Fruit fly (Drosophila melanogaster) whole organism, embryonic: ENCODE measurements around the gene bero.

Source experiments
- Adf1 ChIP-seq: fragments of 200-800 bp; sonication (Bioruptor generic); IDR thresholded peaks from 2 replicates; pipeline ENCODE4 v1.3.6; 2022; ENCODE audit warnings: missing biosample characterization, missing genetic modification characterization
- Aef1 ChIP-seq: fragments of 200-800 bp; sonication (Bioruptor generic); IDR thresholded peaks from 3 replicates; pipeline ENCODE4 v1.3.6; 2022; ENCODE audit warnings: missing biosample characterization, missing genetic modification characterization
- Antp ChIP-seq: fragments of 200-800 bp; sonication (Bioruptor generic); optimal IDR thresholded peaks from 3 replicates; lab custom pipeline; 2016; ENCODE audit warnings: missing biosample characterization, missing genetic modification characterization
- Bgb ChIP-seq: fragments of 200-800 bp; sonication (Bioruptor generic); IDR thresholded peaks from 2 replicates; pipeline ENCODE4 v1.3.6; 2022; ENCODE audit warnings: missing biosample characterization, missing genetic modification characterization; ENCODE audit not compliant: partially characterized antibody
- CG10462 ChIP-seq: fragments of 200-800 bp; sonication (Bioruptor generic); optimal IDR thresholded peaks from 2 replicates; lab custom pipeline; 2016; ENCODE audit warnings: missing biosample characterization, missing genetic modification characterization
- CG11456 ChIP-seq: fragments of 200-800 bp; sonication (Bioruptor generic); IDR thresholded peaks from 3 replicates; pipeline ENCODE4 v1.3.6; 2022; ENCODE audit warnings: missing biosample characterization, missing genetic modification characterization
- CG11560 ChIP-seq: fragments of 200-800 bp; sonication (Bioruptor generic); IDR thresholded peaks from 3 replicates; pipeline ENCODE4 v1.3.6; 2022; ENCODE audit warnings: missing biosample characterization, missing genetic modification characterization
- CG12769 ChIP-seq: fragments of 200-800 bp; sonication (Bioruptor generic); optimal IDR thresholded peaks from 2 replicates; lab custom pipeline; 2019; ENCODE audit warnings: missing biosample characterization, mild to moderate bottlenecking, missing genetic modification characterization, moderate library complexity
- CG13894 ChIP-seq: fragments of 200-800 bp; sonication (Bioruptor generic); optimal IDR thresholded peaks from 3 replicates; lab custom pipeline; 2018; ENCODE audit warnings: missing biosample characterization, mild to moderate bottlenecking, missing genetic modification characterization, moderate library complexity
- CG14014 ChIP-seq: fragments of 200-800 bp; sonication (Bioruptor generic); IDR thresholded peaks from 2 replicates; pipeline ENCODE4 v1.3.6; 2022; ENCODE audit warnings: missing biosample characterization, missing genetic modification characterization
- CG15696 ChIP-seq: fragments of 200-800 bp; sonication (Bioruptor generic); optimal IDR thresholded peaks from 2 replicates; lab custom pipeline; 2019; ENCODE audit warnings: missing biosample characterization, mild to moderate bottlenecking, missing genetic modification characterization, moderate library complexity
- CG16779 ChIP-seq: fragments of 200-800 bp; sonication (Bioruptor generic); IDR thresholded peaks from 2 replicates; pipeline ENCODE4 v1.3.6; 2022; ENCODE audit warnings: missing biosample characterization, missing genetic modification characterization
- CG32532 ChIP-seq: fragments of 200-800 bp; sonication (Bioruptor generic); IDR thresholded peaks from 2 replicates; pipeline ENCODE4 v1.3.6; 2022; ENCODE audit warnings: missing biosample characterization, missing genetic modification characterization
- CG4820 ChIP-seq: fragments of 200-800 bp; sonication (Bioruptor generic); optimal IDR thresholded peaks from 3 replicates; lab custom pipeline; 2016; ENCODE audit warnings: missing biosample characterization, missing genetic modification characterization
- CG6654 ChIP-seq: fragments of 200-800 bp; sonication (Bioruptor generic); optimal IDR thresholded peaks from 2 replicates; lab custom pipeline; 2017; ENCODE audit warnings: missing biosample characterization, mild to moderate bottlenecking, missing genetic modification characterization
- CG6689 ChIP-seq: fragments of 200-800 bp; sonication (Bioruptor generic); IDR thresholded peaks from 2 replicates; pipeline ENCODE4 v1.3.6; 2022; ENCODE audit warnings: missing biosample characterization, missing genetic modification characterization
- CG6791 ChIP-seq: fragments of 200-800 bp; sonication (Bioruptor generic); IDR thresholded peaks from 3 replicates; pipeline ENCODE4 v1.3.6; 2022; ENCODE audit warnings: missing biosample characterization, missing genetic modification characterization; ENCODE audit not compliant: partially characterized antibody
- CG6854 ChIP-seq: fragments of 200-800 bp; sonication (Bioruptor generic); optimal IDR thresholded peaks from 3 replicates; lab custom pipeline; 2017; ENCODE audit warnings: missing biosample characterization, mild to moderate bottlenecking, missing genetic modification characterization
- CG7963 ChIP-seq: fragments of 200-800 bp; sonication (Bioruptor generic); IDR thresholded peaks from 3 replicates; pipeline ENCODE4 v1.3.6; 2022; ENCODE audit warnings: missing biosample characterization, missing genetic modification characterization; ENCODE audit not compliant: partially characterized antibody
- CG8281 ChIP-seq: fragments of 200-800 bp; sonication (Bioruptor generic); optimal IDR thresholded peaks from 2 replicates; lab custom pipeline; 2018; ENCODE audit warnings: missing biosample characterization, mild to moderate bottlenecking, missing genetic modification characterization, moderate library complexity
- Dref ChIP-seq: fragments of 200-800 bp; sonication (Bioruptor generic); IDR thresholded peaks from 2 replicates; pipeline ENCODE4 v1.3.6; 2022; ENCODE audit warnings: missing biosample characterization, missing genetic modification characterization
- H15 ChIP-seq: fragments of 200-800 bp; sonication (Bioruptor generic); IDR thresholded peaks from 3 replicates; pipeline ENCODE4 v1.3.6; 2022; ENCODE audit warnings: missing biosample characterization, missing genetic modification characterization
- HLH4C ChIP-seq: fragments of 200-800 bp; sonication (Bioruptor generic); IDR thresholded peaks from 3 replicates; pipeline ENCODE4 v1.3.6; 2022; ENCODE audit warnings: missing biosample characterization, missing genetic modification characterization; ENCODE audit not compliant: partially characterized antibody
- HLHmδ ChIP-seq: fragments of 200-800 bp; sonication (Bioruptor generic); optimal IDR thresholded peaks from 2 replicates; lab custom pipeline; 2018; ENCODE audit warnings: missing biosample characterization, mild to moderate bottlenecking, missing genetic modification characterization, moderate library complexity
- Opbp ChIP-seq: fragments of 200-800 bp; sonication (Bioruptor generic); IDR thresholded peaks from 3 replicates; pipeline ENCODE4 v1.3.6; 2022; ENCODE audit warnings: missing biosample characterization, missing genetic modification characterization; ENCODE audit not compliant: partially characterized antibody
- Pdp1 ChIP-seq, 2 experiments: fragments of 200-800 bp; sonication (Bioruptor generic); optimal IDR thresholded peaks; 3 replicates each; lab custom pipeline; 2016; ENCODE audit warnings: missing biosample characterization in 2 of 2, missing genetic modification characterization in 2 of 2, mild to moderate bottlenecking in 1 of 2, moderate library complexity in 1 of 2
- Sox100B ChIP-seq: fragments of 200-800 bp; sonication (Bioruptor generic); optimal IDR thresholded peaks from 3 replicates; lab custom pipeline; 2018; ENCODE audit warnings: missing biosample characterization, mild to moderate bottlenecking, missing genetic modification characterization
- ato ChIP-seq: fragments of 200-800 bp; sonication (Bioruptor generic); IDR thresholded peaks from 2 replicates; pipeline ENCODE4 v1.3.6; 2022; ENCODE audit warnings: missing biosample characterization, missing genetic modification characterization; ENCODE audit not compliant: partially characterized antibody
- cad ChIP-seq: fragments of >200 bp; optimal IDR thresholded peaks from 2 replicates; lab custom pipeline; 2017; ENCODE audit warnings: missing biosample characterization, missing genetic modification characterization
- chif ChIP-seq, 2 experiments: fragments of 200-800 bp; sonication (Bioruptor generic); optimal IDR thresholded peaks; 3 replicates each; lab custom pipeline; 2016; ENCODE audit warnings: missing biosample characterization in 2 of 2, missing genetic modification characterization in 2 of 2
- chinmo ChIP-seq: fragments of 200-800 bp; sonication (Bioruptor generic); IDR thresholded peaks from 4 replicates; pipeline ENCODE4 v1.3.6; 2022; ENCODE audit warnings: missing biosample characterization, missing genetic modification characterization; ENCODE audit not compliant: partially characterized antibody
- chn ChIP-seq: fragments of 200-800 bp; sonication (Bioruptor generic); optimal IDR thresholded peaks from 2 replicates; lab custom pipeline; 2016; ENCODE audit warnings: missing biosample characterization, missing genetic modification characterization
- en ChIP-seq: fragments of 200-800 bp; sonication (Bioruptor generic); optimal IDR thresholded peaks from 2 replicates; lab custom pipeline; 2016; ENCODE audit warnings: missing biosample characterization, missing genetic modification characterization
- exex ChIP-seq: fragments of 200-800 bp; sonication (Bioruptor generic); optimal IDR thresholded peaks from 4 replicates; lab custom pipeline; 2018; ENCODE audit warnings: missing biosample characterization, mild to moderate bottlenecking, missing genetic modification characterization, moderate library complexity
- hkb ChIP-seq, 2 experiments: fragments of 200-800 bp in 1 of 2; fragments of >200 bp in 1 of 2; sonication (Bioruptor generic) in 1 of 2; IDR thresholded peaks in 1 of 2; optimal IDR thresholded peaks in 1 of 2; 2 replicates each; pipeline versions ENCODE4 v1.3.6 to Lab custom; 2017 to 2022; ENCODE audit warnings: missing biosample characterization in 1 of 2, missing genetic modification characterization in 1 of 2
- ind ChIP-seq: fragments of 200-800 bp; sonication (Bioruptor generic); optimal IDR thresholded peaks from 3 replicates; lab custom pipeline; 2016; ENCODE audit warnings: missing biosample characterization, missing genetic modification characterization
- inv ChIP-seq: fragments of 200-800 bp; sonication (Bioruptor generic); IDR thresholded peaks from 2 replicates; pipeline ENCODE4 v1.3.6; 2022; ENCODE audit warnings: missing biosample characterization, missing genetic modification characterization; ENCODE audit not compliant: partially characterized antibody
- luna ChIP-seq: fragments of 200-800 bp; sonication (Bioruptor generic); optimal IDR thresholded peaks from 2 replicates; lab custom pipeline; 2016; ENCODE audit warnings: missing biosample characterization, missing genetic modification characterization
- mld ChIP-seq: fragments of 200-800 bp; sonication (Bioruptor generic); IDR thresholded peaks from 3 replicates; pipeline ENCODE4 v1.3.6; 2022; ENCODE audit warnings: missing biosample characterization, missing genetic modification characterization; ENCODE audit not compliant: partially characterized antibody
- nerfin-2 ChIP-seq: fragments of 200-800 bp; sonication (Bioruptor generic); IDR thresholded peaks from 2 replicates; pipeline ENCODE4 v1.3.6; 2022; ENCODE audit warnings: missing biosample characterization, missing genetic modification characterization; ENCODE audit not compliant: partially characterized antibody
- pb ChIP-seq: fragments of 200-800 bp; sonication (Bioruptor generic); optimal IDR thresholded peaks from 3 replicates; lab custom pipeline; 2016; ENCODE audit warnings: missing biosample characterization, missing genetic modification characterization
- sisA ChIP-seq: fragments of 200-800 bp; sonication (Bioruptor generic); IDR thresholded peaks from 2 replicates; pipeline ENCODE4 v1.3.6; 2022; ENCODE audit warnings: missing biosample characterization, missing genetic modification characterization
- ssp ChIP-seq: fragments of 200-800 bp; sonication (Bioruptor generic); IDR thresholded peaks from 2 replicates; pipeline ENCODE4 v1.3.6; 2022; ENCODE audit warnings: missing biosample characterization, missing genetic modification characterization
- stwl ChIP-seq: fragments of 200-800 bp; sonication (Bioruptor generic); optimal IDR thresholded peaks from 3 replicates; lab custom pipeline; 2018; ENCODE audit warnings: missing biosample characterization, mild to moderate bottlenecking, missing genetic modification characterization, moderate library complexity
- tna ChIP-seq: fragments of 200-800 bp; sonication (Bioruptor generic); IDR thresholded peaks from 2 replicates; pipeline ENCODE4 v1.3.6; 2022; ENCODE audit warnings: missing biosample characterization, missing genetic modification characterization; ENCODE audit not compliant: partially characterized antibody
- tup ChIP-seq: fragments of 200-800 bp; sonication (Bioruptor generic); optimal IDR thresholded peaks from 2 replicates; lab custom pipeline; 2016; ENCODE audit warnings: missing biosample characterization, mild to moderate bottlenecking, missing genetic modification characterization, moderate library complexity
- vvl ChIP-seq: fragments of 200-800 bp; sonication (Bioruptor generic); IDR thresholded peaks from 2 replicates; pipeline ENCODE4 v1.3.6; 2022; ENCODE audit warnings: missing biosample characterization, missing genetic modification characterization

bero gene

DNA sequence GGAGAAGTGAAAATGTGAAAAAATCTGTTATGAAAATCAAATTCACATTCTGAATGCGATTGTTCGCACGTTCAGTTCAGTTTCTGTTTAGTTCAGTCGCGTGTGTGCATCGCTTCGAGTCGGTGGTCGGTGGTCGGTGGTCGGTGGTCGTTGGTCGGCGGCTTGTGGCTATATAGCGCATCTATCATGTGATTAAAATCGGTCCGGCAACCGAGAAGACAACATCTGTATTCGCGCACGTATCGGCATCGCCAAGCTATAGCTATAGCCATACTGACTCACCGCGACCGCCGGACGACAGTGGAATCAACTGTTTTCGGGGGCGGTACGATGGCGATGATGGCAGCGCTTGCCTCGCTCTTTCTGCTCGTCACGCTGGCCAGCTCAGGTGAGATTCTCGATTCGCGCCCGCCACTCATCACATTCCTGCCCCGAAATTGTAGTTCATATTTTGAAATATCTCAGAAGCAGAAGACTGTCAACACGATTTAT lies 11.4 kb downstream of the bero start, which contains the start of gene CG14401 (continued):
- TF ChIP-seq Bgb (GFP tag; lab: Robert Waterston, UW) (peak; percentile 26; the same call in 1 of the 2 replicates), CG32532 (GFP tag; lab: Robert Waterston, UW) (0 out of 2 replicates have a peak, but pooled peaks have one; percentile 14), H15 (no peak), en (GFP tag; lab: Kevin White, UChicago) (no peak), CG4820 (GFP tag; lab: Kevin White, UChicago) (no peak), CG16779 (GFP tag; lab: Robert Waterston, UW) (0 out of 2 replicates have a peak, but pooled peaks have one; percentile 55), CG12769 (tag; lab: Kevin White, UChicago) (peak; percentile 16), Antp (no peak), chif (GFP tag; optimal IDR thresholded peaks at IDR 0.05; lab: Kevin White, UChicago) (no peak), ssp (GFP tag; lab: Robert Waterston, UW) (no peak), hkb (optimal IDR thresholded peaks at IDR 0.05; lab: Kevin White, UChicago) (no peak), hkb (GFP tag; IDR thresholded peaks at IDR 0.05; lab: Robert Waterston, UW) (0 out of 2 replicates have a peak, but pooled peaks have one; percentile 25), CG13894 (peak; percentile 94), ind (GFP tag; lab: Kevin White, UChicago) (no peak), inv (GFP tag; lab: Robert Waterston, UW) (no peak), Dref (GFP tag; lab: Robert Waterston, UW) (no peak), sisA (GFP tag; lab: Robert Waterston, UW) (no peak), CG15696 (tag; lab: Kevin White, UChicago) (no peak), chn (GFP tag; lab: Kevin White, UChicago) (no peak), CG6689 (GFP tag; lab: Robert Waterston, UW) (no peak), vvl (GFP tag; lab: Robert Waterston, UW) (no peak), exex (tag; lab: Kevin White, UChicago) (no peak), Sox100B (GFP tag; lab: Kevin White, UChicago) (no peak), chinmo (GFP tag; lab: Robert Waterston, UW) (0 out of 4 replicates have a peak, but pooled peaks have one; percentile 64), Aef1 (GFP tag; lab: Robert Waterston, UW) (no peak), luna (GFP tag; lab: Kevin White, UChicago) (no peak), CG11456 (GFP tag; lab: Robert Waterston, UW) (no peak), pb (GFP tag; lab: Kevin White, UChicago) (no peak), CG8281 (no peak)

DNA sequence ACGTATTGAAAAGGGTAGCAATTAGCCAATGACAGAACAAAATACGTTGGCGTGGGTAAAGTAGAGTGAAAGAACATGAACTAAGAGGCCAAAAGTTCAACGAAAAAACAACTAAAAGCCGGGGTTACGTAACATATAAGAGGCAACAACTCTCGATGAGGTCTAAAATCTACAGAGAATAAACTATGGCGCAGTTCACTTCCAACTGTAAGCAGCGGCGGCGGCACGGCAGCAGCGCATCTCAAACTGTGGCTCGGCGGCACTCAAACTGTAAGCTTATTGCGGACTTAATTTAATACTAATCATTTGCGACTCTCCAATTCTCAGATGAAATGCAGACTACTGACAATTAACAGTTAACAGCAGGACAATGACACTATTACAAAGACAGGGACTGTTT lies 16.0 kb downstream of the bero start:
- TF ChIP-seq cad: peak; percentile 97
- peak; percentile 39; the same call in 1 of the 2 replicates for TF ChIP-seq Bgb (GFP tag; lab: Robert Waterston, UW)
- no peak for TF ChIP-seq CG11560 (tag; lab: Robert Waterston, UW)
- peak; percentile 47; the same call in 1 of the 3 replicates for TF ChIP-seq HLH4C (GFP tag; lab: Robert Waterston, UW)
- peak in 1 of 2 experiments; percentile 87 for TF ChIP-seq Pdp1 (GFP tag; optimal IDR thresholded peaks at IDR 0.05; lab: Kevin White, UChicago)
- TF ChIP-seq tna (GFP tag; lab: Robert Waterston, UW): peak; percentile 54; the same call in 1 of the 2 replicates
- TF ChIP-seq tup (GFP tag; lab: Kevin White, UChicago): no peak
- peak; percentile 22; the same call in 1 of the 2 replicates for TF ChIP-seq ato (GFP tag; lab: Robert Waterston, UW)
- TF ChIP-seq nerfin-2 (GFP tag; lab: Robert Waterston, UW): peak; percentile 59
- TF ChIP-seq Opbp: 0 out of 3 replicates have a peak, but pooled peaks have one; percentile 46
- no peak for TF ChIP-seq CG10462
- TF ChIP-seq stwl: no peak
- TF ChIP-seq CG6654 (GFP tag; lab: Kevin White, UChicago): peak; percentile 99
- peak; percentile 38; the same call in 1 of the 3 replicates for TF ChIP-seq CG6791 (GFP tag; lab: Robert Waterston, UW)
- TF ChIP-seq CG14014: 0 out of 2 replicates have a peak, but pooled peaks have one; percentile 11
- TF ChIP-seq CG6854 (GFP tag; lab: Kevin White, UChicago): peak; percentile 23
- peak; percentile 42; the same call in 1 of the 2 replicates for TF ChIP-seq Adf1 (GFP tag; lab: Robert Waterston, UW)
- 0 out of 3 replicates have a peak, but pooled peaks have one; percentile 43 for TF ChIP-seq mld
- TF ChIP-seq HLHmδ: no peak
- TF ChIP-seq CG7963 (GFP tag; lab: Robert Waterston, UW): peak; percentile 26; the same call in 1 of the 3 replicates
